Worm (Caenorhabditis elegans): ENCODE results near the gene C08A9.10.
"Not testable (repeated sequence)": the region's sequence is repeated elsewhere in the genome, so short reads cannot be mapped to it uniquely, and the experiment has no call there.

The C08A9.10 gene

ce11 chrX:17107670-17108069 lies 26.7 kb downstream of the C08A9.10 start, which contains the start of gene lido-4:
lido-4 (minus strand) TSS chrX:17107770.
- TF ChIP-seq sem-2 (GFP tag; optimal IDR thresholded peaks at IDR 0.05) (no peak), unc-39 (tag; optimal IDR thresholded peaks at IDR 0.05) (no peak), lsy-2 (tag; optimal IDR thresholded peaks at IDR 0.05) (no peak), cnd-1 (tag; optimal IDR thresholded peaks at IDR 0.05) (no peak), ceh-43 (GFP tag; optimal IDR thresholded peaks at IDR 0.05) (no peak), lin-32 (GFP tag; optimal IDR thresholded peaks at IDR 0.05) (no peak), mep-1 (tag; optimal IDR thresholded peaks at IDR 0.05) (no peak)

- TF ChIP-seq zip-8 (tag; optimal IDR thresholded peaks at IDR 0.05) (no peak), ztf-11 (tag; optimal IDR thresholded peaks at IDR 0.05) (no peak), flh-1 (GFP tag; optimal IDR thresholded peaks at IDR 0.05) (no peak), snpc-4 (tag; optimal IDR thresholded peaks at IDR 0.05) (no peak), mls-2 (tag; optimal IDR thresholded peaks at IDR 0.05) (no peak), sem-2 (GFP tag; optimal IDR thresholded peaks at IDR 0.05) (no peak), drap-1 (GFP tag; optimal IDR thresholded peaks at IDR 0.05) (no peak), tbx-8 (GFP tag; optimal IDR thresholded peaks at IDR 0.05) (no peak), ceh-83 (GFP tag; optimal IDR thresholded peaks at IDR 0.05) (no peak), nhr-237 (tag; optimal IDR thresholded peaks at IDR 0.05) (no peak), cnd-1 (tag; optimal IDR thresholded peaks at IDR 0.05) (no peak), hlh-1 (tag; optimal IDR thresholded peaks at IDR 0.05) (no peak), sptf-1 (tag; optimal IDR thresholded peaks at IDR 0.05) (no peak), elt-3 (tag; optimal IDR thresholded peaks at IDR 0.05) (no peak), mab-5 (tag; optimal IDR thresholded peaks at IDR 0.05) (no peak)
Observed at ce11 chrX:17110555-17110954, 29.6 kb downstream of the C08A9.10 start, which contains the start of gene lido-5. lido-5 (minus strand) TSS chrX:17110655.

ce11 chrX:17115089-17115488 lies 34.1 kb downstream of the C08A9.10 start, which contains the start of gene lido-6:
lido-6 (minus strand) TSS chrX:17115189.
- TF ChIP-seq lin-13 (tag; optimal IDR thresholded peaks at IDR 0.05) = no peak

- not testable (repeated sequence) for TF ChIP-seq lin-32 (GFP tag; optimal IDR thresholded peaks at IDR 0.05); nhr-12 (tag; optimal IDR thresholded peaks at IDR 0.05); bed-3 (GFP tag; optimal IDR thresholded peaks at IDR 0.05)
Observed at ce11 chrX:17117359-17117758, 36.4 kb downstream of the C08A9.10 start, which contains the start of gene K09E3.2. K09E3.2 (plus strand) TSS chrX:17117659.

All from whole organism, mixed stage, embryonic.